Comparison of ENCODE assay signal across 1 fruit fly cellular context in genomic region chr2L:2897024-2897549, dm6.
A peak's percentile ranks its signal among the peaks of the same experiment; 100 is the strongest.
TF ChIP-seq lines count a peak whose summit lies in the region.

No protein-coding gene starts in this region.

TF ChIP-seq in whole organism, embryonic, 481 proteins besides CTCF, POLR2A, EP300 and RAD21 (continued from another document and continues in another):
- TF ChIP-seq HmgD (GFP tag; optimal IDR thresholded peaks at IDR 0.05; lab: Kevin White, UChicago) (peak; percentile 55), HHEX (GFP tag; optimal IDR thresholded peaks at IDR 0.05; lab: Kevin White, UChicago) (peak; percentile 61), lmd (GFP tag; IDR thresholded peaks at IDR 0.05; lab: Robert Waterston, UW) (peak; percentile 86), CG13424 (tag; optimal IDR thresholded peaks at IDR 0.05; lab: Kevin White, UChicago) (peak; percentile 60), B-H2 (GFP tag; optimal IDR thresholded peaks at IDR 0.05; lab: Kevin White, UChicago) (no peak), Ets97D (GFP tag; optimal IDR thresholded peaks at IDR 0.05; lab: Kevin White, UChicago) (peak; percentile 64), CG9609 (GFP tag; optimal IDR thresholded peaks at IDR 0.05; lab: Kevin White, UChicago) (peak; percentile 90), crc (GFP tag; optimal IDR thresholded peaks at IDR 0.05; lab: Kevin White, UChicago) (peak; percentile 65), CG42726 (GFP tag; IDR thresholded peaks at IDR 0.05; lab: Robert Waterston, UW; ENCODE audit: partially characterized antibody) (no peak), tio (GFP tag; optimal IDR thresholded peaks at IDR 0.05; lab: Kevin White, UChicago) (peak; percentile 84), gcm2 (GFP tag; optimal IDR thresholded peaks at IDR 0.05; lab: Kevin White, UChicago) (peak; percentile 85), CG12155 (GFP tag; optimal IDR thresholded peaks at IDR 0.05; lab: Kevin White, UChicago) (peak; percentile 77), unpg (GFP tag; optimal IDR thresholded peaks at IDR 0.05; lab: Kevin White, UChicago) (peak; percentile 77), Hsf (GFP tag; optimal IDR thresholded peaks at IDR 0.05; lab: Kevin White, UChicago) (peak; percentile 90), CG3407 (GFP tag; optimal IDR thresholded peaks at IDR 0.05; lab: Kevin White, UChicago) (peak; percentile 76), tx (GFP tag; optimal IDR thresholded peaks at IDR 0.05; lab: Kevin White, UChicago) (peak; percentile 73), CG14050 (GFP tag; IDR thresholded peaks at IDR 0.05; lab: Robert Waterston, UW) (peak; percentile 80), CG4617 (GFP tag; optimal IDR thresholded peaks at IDR 0.05; lab: Kevin White, UChicago; ENCODE audit: borderline replicate concordance) (peak; percentile 63), CG4424 (GFP tag; optimal IDR thresholded peaks at IDR 0.05; lab: Kevin White, UChicago) (peak; percentile 83), CG13624 (GFP tag; optimal IDR thresholded peaks at IDR 0.05; lab: Kevin White, UChicago) (peak; percentile 79), dm (GFP tag; optimal IDR thresholded peaks at IDR 0.05; lab: Kevin White, UChicago) (peak; percentile 72), CG17829 (tag; optimal IDR thresholded peaks at IDR 0.05; lab: Kevin White, UChicago) (peak; percentile 69), Atf3 (GFP tag; optimal IDR thresholded peaks at IDR 0.05; lab: Kevin White, UChicago) (peak; percentile 84), CG1832 (GFP tag; optimal IDR thresholded peaks at IDR 0.05; lab: Kevin White, UChicago) (peak; percentile 63), CG8924 (tag; optimal IDR thresholded peaks at IDR 0.05; lab: Kevin White, UChicago) (peak; percentile 74), trem (tag; optimal IDR thresholded peaks at IDR 0.05; lab: Kevin White, UChicago) (peak; percentile 56), D19B (GFP tag; optimal IDR thresholded peaks at IDR 0.05; lab: Kevin White, UChicago) (peak; percentile 6), CG18764 (GFP tag; optimal IDR thresholded peaks at IDR 0.05; lab: Kevin White, UChicago) (peak; percentile 62), CG7357 (GFP tag; IDR thresholded peaks at IDR 0.05; lab: Robert Waterston, UW) (peak; percentile 67), pzg (GFP tag; optimal IDR thresholded peaks at IDR 0.05; lab: Kevin White, UChicago) (no peak), lab (GFP tag; optimal IDR thresholded peaks at IDR 0.05; lab: Kevin White, UChicago) (peak; percentile 76), ttk (GFP tag; IDR thresholded peaks at IDR 0.05; lab: Robert Waterston, UW) (peak; percentile 90), ssp (GFP tag; IDR thresholded peaks at IDR 0.05; lab: Robert Waterston, UW) (peak; percentile 76), amos (GFP tag; IDR thresholded peaks at IDR 0.05; lab: Robert Waterston, UW; ENCODE audit: partially characterized antibody) (no peak), jumu (GFP tag; optimal IDR thresholded peaks at IDR 0.05; lab: Kevin White, UChicago) (peak; percentile 83), HLH54F (GFP tag; optimal IDR thresholded peaks at IDR 0.05; lab: Kevin White, UChicago) (peak; percentile 77), CG7745 (tag; optimal IDR thresholded peaks at IDR 0.05; lab: Kevin White, UChicago) (peak; percentile 64), CG3726 (GFP tag; IDR thresholded peaks at IDR 0.05; lab: Robert Waterston, UW) (peak; percentile 67; the same call in 2 of the 3 replicates), CG9876 (GFP tag; optimal IDR thresholded peaks at IDR 0.05; lab: Kevin White, UChicago) (peak; percentile 79), repo (GFP tag; optimal IDR thresholded peaks at IDR 0.05; lab: Kevin White, UChicago) (peak; percentile 72), Xbp1 (GFP tag; optimal IDR thresholded peaks at IDR 0.05; lab: Kevin White, UChicago) (peak; percentile 89), Aef1 (GFP tag; IDR thresholded peaks at IDR 0.05; lab: Robert Waterston, UW) (peak; percentile 81), Mes4 (GFP tag; optimal IDR thresholded peaks at IDR 0.05; lab: Kevin White, UChicago) (peak; percentile 70), CG17328 (GFP tag; IDR thresholded peaks at IDR 0.05; lab: Robert Waterston, UW) (peak; percentile 90), CG16863 (GFP tag; optimal IDR thresholded peaks at IDR 0.05; lab: Kevin White, UChicago) (peak; percentile 86), en (GFP tag; optimal IDR thresholded peaks at IDR 0.05; lab: Kevin White, UChicago) (peak; percentile 72), stc (GFP tag; IDR thresholded peaks at IDR 0.05; lab: Robert Waterston, UW) (peak; percentile 75), CG11085 (GFP tag; IDR thresholded peaks at IDR 0.05; lab: Robert Waterston, UW) (peak; percentile 46; the same call in 1 of the 2 replicates), D (optimal IDR thresholded peaks at IDR 0.05; lab: Kevin White, UChicago) (no peak), D (GFP tag; optimal IDR thresholded peaks at IDR 0.05; lab: Kevin White, UChicago) (peak; percentile 74), YL-1 (GFP tag; optimal IDR thresholded peaks at IDR 0.05; lab: Kevin White, UChicago) (no peak), Sox100B (GFP tag; optimal IDR thresholded peaks at IDR 0.05; lab: Kevin White, UChicago) (peak; percentile 57), CG3065 (GFP tag; optimal IDR thresholded peaks at IDR 0.05; lab: Kevin White, UChicago) (peak; percentile 72), CG2199 (GFP tag; IDR thresholded peaks at IDR 0.05; lab: Robert Waterston, UW) (peak; percentile 90; the same call in 2 of the 3 replicates), inv (GFP tag; IDR thresholded peaks at IDR 0.05; lab: Robert Waterston, UW; ENCODE audit: partially characterized antibody) (no peak), CG15696 (tag; optimal IDR thresholded peaks at IDR 0.05; lab: Kevin White, UChicago) (peak; percentile 36), sens-2 (GFP tag; IDR thresholded peaks at IDR 0.05; lab: Robert Waterston, UW) (peak; percentile 74; the same call in 1 of the 2 replicates), jigr1 (GFP tag; IDR thresholded peaks at IDR 0.05; lab: Robert Waterston, UW) (peak; percentile 68; the same call in 2 of the 3 replicates), twi (tag; optimal IDR thresholded peaks at IDR 0.05; lab: Kevin White, UChicago) (peak; percentile 78), CG10147 (GFP tag; optimal IDR thresholded peaks at IDR 0.05; lab: Kevin White, UChicago) (peak; percentile 28), CG8765 (GFP tag; IDR thresholded peaks at IDR 0.05; lab: Robert Waterston, UW) (peak; percentile 7; the same call in 1 of the 2 replicates), NK7.1 (GFP tag; optimal IDR thresholded peaks at IDR 0.05; lab: Kevin White, UChicago) (peak; percentile 49), CG14667 (GFP tag; IDR thresholded peaks at IDR 0.05; lab: Robert Waterston, UW) (peak; percentile 81), gsb (GFP tag; IDR thresholded peaks at IDR 0.05; lab: Robert Waterston, UW) (no peak), CrebB (tag; optimal IDR thresholded peaks at IDR 0.05; lab: Kevin White, UChicago) (no peak), Oli (tag; optimal IDR thresholded peaks at IDR 0.05; lab: Kevin White, UChicago) (peak; percentile 83), CG2129 (GFP tag; IDR thresholded peaks at IDR 0.05; lab: Robert Waterston, UW; ENCODE audit: partially characterized antibody) (no peak), CG15601 (tag; optimal IDR thresholded peaks at IDR 0.05; lab: Kevin White, UChicago) (no peak), zen2 (GFP tag; IDR thresholded peaks at IDR 0.05; lab: Robert Waterston, UW; ENCODE audit: partially characterized antibody) (no peak), CG8281 (tag; optimal IDR thresholded peaks at IDR 0.05; lab: Kevin White, UChicago) (peak; percentile 30), fd96Cb (tag; optimal IDR thresholded peaks at IDR 0.05; lab: Kevin White, UChicago) (peak; percentile 86), MESR4 (GFP tag; optimal IDR thresholded peaks at IDR 0.05; lab: Kevin White, UChicago) (no peak), gt (GFP tag; IDR thresholded peaks at IDR 0.05; lab: Robert Waterston, UW) (peak; percentile 51; the same call in 1 of the 2 replicates), slbo (GFP tag; IDR thresholded peaks at IDR 0.05; lab: Robert Waterston, UW) (peak; percentile 82), lilli (GFP tag; optimal IDR thresholded peaks at IDR 0.05; lab: Kevin White, UChicago) (peak; percentile 96), PHDP (tag; optimal IDR thresholded peaks at IDR 0.05; lab: Kevin White, UChicago) (peak; percentile 83), CG32767 (GFP tag; IDR thresholded peaks at IDR 0.05; lab: Robert Waterston, UW) (peak; percentile 82), nmo (GFP tag; optimal IDR thresholded peaks at IDR 0.05; lab: Kevin White, UChicago) (peak; percentile 86), Dll (GFP tag; IDR thresholded peaks at IDR 0.05; lab: Robert Waterston, UW; ENCODE audit: partially characterized antibody) (no peak), Dbx (GFP tag; IDR thresholded peaks at IDR 0.05; lab: Robert Waterston, UW) (peak; percentile 73), CG17568 (GFP tag; optimal IDR thresholded peaks at IDR 0.05; lab: Kevin White, UChicago) (peak; percentile 57), Abd-B (GFP tag; optimal IDR thresholded peaks at IDR 0.05; lab: Kevin White, UChicago) (peak; percentile 87), wor (GFP tag; IDR thresholded peaks at IDR 0.05; lab: Robert Waterston, UW) (peak; percentile 70), HmgZ (tag; optimal IDR thresholded peaks at IDR 0.05; lab: Kevin White, UChicago) (peak; percentile 10), CG10543 (GFP tag; optimal IDR thresholded peaks at IDR 0.05; lab: Kevin White, UChicago) (no peak), CG2875 (GFP tag; optimal IDR thresholded peaks at IDR 0.05; lab: Kevin White, UChicago) (peak; percentile 61), CG4707 (GFP tag; optimal IDR thresholded peaks at IDR 0.05; lab: Kevin White, UChicago) (no peak), usp (GFP tag; optimal IDR thresholded peaks at IDR 0.05; lab: Kevin White, UChicago) (no peak), phol (tag; optimal IDR thresholded peaks at IDR 0.05; lab: Kevin White, UChicago) (peak; percentile 70), CG43689 (GFP tag; IDR thresholded peaks at IDR 0.05; lab: Robert Waterston, UW) (peak; percentile 63; the same call in 1 of the 2 replicates), Dad (GFP tag; optimal IDR thresholded peaks at IDR 0.05; lab: Kevin White, UChicago) (peak; percentile 77), Fer1 (GFP tag; optimal IDR thresholded peaks at IDR 0.05; lab: Kevin White, UChicago) (peak; percentile 19), Gsc (GFP tag; IDR thresholded peaks at IDR 0.05; lab: Robert Waterston, UW) (no peak), zfh1 (GFP tag; IDR thresholded peaks at IDR 0.05; lab: Robert Waterston, UW) (peak; percentile 87), CG33557 (GFP tag; optimal IDR thresholded peaks at IDR 0.05; lab: Kevin White, UChicago) (peak; percentile 39), CG11560 (tag; IDR thresholded peaks at IDR 0.05; lab: Robert Waterston, UW) (peak; percentile 68), Blimp-1 (GFP tag; optimal IDR thresholded peaks at IDR 0.05; lab: Kevin White, UChicago) (peak; percentile 70), Dref (GFP tag; IDR thresholded peaks at IDR 0.05; lab: Robert Waterston, UW) (no peak), NFAT (GFP tag; IDR thresholded peaks at IDR 0.05; lab: Robert Waterston, UW) (peak; percentile 70), C15 (GFP tag; IDR thresholded peaks at IDR 0.05; lab: Robert Waterston, UW) (no peak), Ets65A (GFP tag; lab: Kevin White, UChicago) (peak; percentile 97), tll (GFP tag; optimal IDR thresholded peaks at IDR 0.05; lab: Kevin White, UChicago) (no peak), CG10979 (tag; optimal IDR thresholded peaks at IDR 0.05; lab: Kevin White, UChicago) (peak; percentile 75), CG15073 (GFP tag; optimal IDR thresholded peaks at IDR 0.05; lab: Kevin White, UChicago) (peak; percentile 1), CG1024 (GFP tag; IDR thresholded peaks at IDR 0.05; lab: Robert Waterston, UW) (peak; percentile 81), CG14441 (GFP tag; IDR thresholded peaks at IDR 0.05; lab: Robert Waterston, UW) (peak; percentile 81), gem (tag; optimal IDR thresholded peaks at IDR 0.05; lab: Kevin White, UChicago) (peak; percentile 90), CG11723 (GFP tag; optimal IDR thresholded peaks at IDR 0.05; lab: Kevin White, UChicago) (peak; percentile 75), sug (tag; optimal IDR thresholded peaks at IDR 0.05; lab: Kevin White, UChicago) (no peak), CG1233 (GFP tag; optimal IDR thresholded peaks at IDR 0.05; lab: Kevin White, UChicago) (peak; percentile 67), Bteb2 (GFP tag; optimal IDR thresholded peaks at IDR 0.05; lab: Kevin White, UChicago) (peak; percentile 70), Fer2 (tag; optimal IDR thresholded peaks at IDR 0.05; lab: Kevin White, UChicago) (no peak), onecut (GFP tag; IDR thresholded peaks at IDR 0.05; lab: Robert Waterston, UW) (peak; percentile 99), jing (GFP tag; optimal IDR thresholded peaks at IDR 0.05; lab: Kevin White, UChicago) (peak; percentile 83), CG15514 (GFP tag; optimal IDR thresholded peaks at IDR 0.05; lab: Kevin White, UChicago) (peak; percentile 27), ATbp (GFP tag; optimal IDR thresholded peaks at IDR 0.05; lab: Kevin White, UChicago) (peak; percentile 85), CHES-1-like (GFP tag; optimal IDR thresholded peaks at IDR 0.05; lab: Kevin White, UChicago) (peak; percentile 76), exex (tag; optimal IDR thresholded peaks at IDR 0.05; lab: Kevin White, UChicago) (no peak), CG12299 (tag; optimal IDR thresholded peaks at IDR 0.05; lab: Kevin White, UChicago) (no peak), salm (tag; optimal IDR thresholded peaks at IDR 0.05; lab: Kevin White, UChicago) (peak; percentile 54), CG31224 (GFP tag; IDR thresholded peaks at IDR 0.05; lab: Robert Waterston, UW) (peak; percentile 69), z (GFP tag; IDR thresholded peaks at IDR 0.05; lab: Robert Waterston, UW) (no peak), CG9817 (tag; optimal IDR thresholded peaks at IDR 0.05; lab: Kevin White, UChicago) (peak; percentile 52), fru (optimal IDR thresholded peaks at IDR 0.05; lab: Kevin White, UChicago) (no peak), Usf (GFP tag; optimal IDR thresholded peaks at IDR 0.05; lab: Kevin White, UChicago) (no peak), Six4 (GFP tag; optimal IDR thresholded peaks at IDR 0.05; lab: Kevin White, UChicago) (peak; percentile 80), Sin3A (optimal IDR thresholded peaks at IDR 0.05; lab: Kevin White, UChicago) (no peak), CG3281 (GFP tag; optimal IDR thresholded peaks at IDR 0.05; lab: Kevin White, UChicago) (peak; percentile 32), cwo (GFP tag; optimal IDR thresholded peaks at IDR 0.05; lab: Kevin White, UChicago) (peak; percentile 29), CG15011 (GFP tag; optimal IDR thresholded peaks at IDR 0.05; lab: Kevin White, UChicago) (no peak), chn (GFP tag; optimal IDR thresholded peaks at IDR 0.05; lab: Kevin White, UChicago) (peak; percentile 92), CG1529 (GFP tag; optimal IDR thresholded peaks at IDR 0.05; lab: Kevin White, UChicago) (peak; percentile 69)
